Worm (Caenorhabditis elegans) whole organism, L3 larva: ENCODE measurements around the gene F53F8.3.
A peak's percentile ranks its signal among the peaks of the same experiment; 100 is the strongest.

Experiments
- aly-2 ChIP-seq: fragments of 150-350 bp; optimal IDR thresholded peaks from 2 replicates; lab custom pipeline; 2014; ENCODE audit warnings: missing biosample characterization, missing genetic modification characterization
- ceh-28 ChIP-seq: fragments of 150-350 bp; optimal IDR thresholded peaks from 2 replicates; lab custom pipeline; 2014; ENCODE audit warnings: missing biosample characterization, missing genetic modification reagents, missing genetic modification characterization
- ceh-82 ChIP-seq: fragments of 150-350 bp; optimal IDR thresholded peaks from 2 replicates; lab custom pipeline; 2014; ENCODE audit warnings: missing biosample characterization, missing genetic modification characterization
- daf-12 ChIP-seq: fragments of 150-350 bp; optimal IDR thresholded peaks from 2 replicates; lab custom pipeline; 2014; ENCODE audit warnings: missing biosample characterization, missing genetic modification reagents, missing genetic modification characterization
- egl-27 ChIP-seq: sonication (generic microtip); optimal IDR thresholded peaks from 4 replicates; lab custom pipeline; 2017; ENCODE audit warnings: missing biosample characterization, missing genetic modification reagents, missing genetic modification characterization
- egl-5 ChIP-seq: fragments of 150-350 bp; optimal IDR thresholded peaks from 2 replicates; lab custom pipeline; 2017; ENCODE audit warnings: missing biosample characterization, missing genetic modification reagents, missing genetic modification characterization, inconsistent platforms
- elt-1 ChIP-seq: fragments of 150-350 bp; optimal IDR thresholded peaks from 2 replicates; lab custom pipeline; 2014; ENCODE audit warnings: missing biosample characterization, missing genetic modification characterization
- elt-2 ChIP-seq: sonication (generic microtip); optimal IDR thresholded peaks from 2 replicates; lab custom pipeline; 2016; ENCODE audit warnings: missing genetic modification reagents, mild to moderate bottlenecking, missing genetic modification characterization, missing compliant biosample characterization
- eor-1 ChIP-seq, 2 experiments: fragments of 150-350 bp; optimal IDR thresholded peaks; 2 replicates each; lab custom pipeline; 2014 to 2018; ENCODE audit warnings: missing biosample characterization in 2 of 2, missing genetic modification characterization in 2 of 2
- fkh-10 ChIP-seq: sonication (generic microtip); optimal IDR thresholded peaks from 2 replicates; lab custom pipeline; 2017; ENCODE audit warnings: missing biosample characterization, missing genetic modification reagents, missing genetic modification characterization
- fkh-2 ChIP-seq: fragments of 150-350 bp; optimal IDR thresholded peaks from 2 replicates; lab custom pipeline; 2014; ENCODE audit warnings: missing biosample characterization, missing genetic modification reagents, missing genetic modification characterization
- fos-1 ChIP-seq: fragments of 150-350 bp; optimal IDR thresholded peaks from 2 replicates; lab custom pipeline; 2014; ENCODE audit warnings: missing biosample characterization, missing genetic modification characterization
- hmg-11 ChIP-seq: sonication (generic microtip); optimal IDR thresholded peaks from 2 replicates; lab custom pipeline; 2016; ENCODE audit warnings: missing genetic modification characterization, missing compliant biosample characterization
- jun-1 ChIP-seq: fragments of 150-350 bp; optimal IDR thresholded peaks from 2 replicates; lab custom pipeline; 2014; ENCODE audit warnings: missing biosample characterization, missing genetic modification reagents, missing genetic modification characterization
- lin-15B ChIP-seq: fragments of 150-350 bp; optimal IDR thresholded peaks from 2 replicates; lab custom pipeline; 2014; ENCODE audit warnings: missing biosample characterization, missing genetic modification characterization
- lin-39 ChIP-seq: fragments of 150-350 bp; optimal IDR thresholded peaks from 2 replicates; lab custom pipeline; 2018; ENCODE audit warnings: missing biosample characterization, missing genetic modification reagents, missing genetic modification characterization
- mdl-1 ChIP-seq: fragments of 150-350 bp; optimal IDR thresholded peaks from 2 replicates; lab custom pipeline; 2014; ENCODE audit warnings: missing biosample characterization, missing genetic modification characterization
- mml-1 ChIP-seq: fragments of 150-350 bp; sonication (generic microtip); optimal IDR thresholded peaks from 3 replicates; lab custom pipeline; 2014; ENCODE audit warnings: missing biosample characterization, missing genetic modification characterization
- nfya-1 ChIP-seq: sonication (generic microtip); optimal IDR thresholded peaks from 2 replicates; lab custom pipeline; 2017; ENCODE audit warnings: missing genetic modification characterization, mild to moderate bottlenecking, missing compliant biosample characterization, antibody characterized with exemption, moderate library complexity; ENCODE audit not compliant: insufficient read depth
- nhr-12 ChIP-seq: fragments of 150-350 bp; optimal IDR thresholded peaks from 2 replicates; lab custom pipeline; 2014; ENCODE audit warnings: missing biosample characterization, missing genetic modification characterization
- nhr-23 ChIP-seq: fragments of 150-350 bp; optimal IDR thresholded peaks from 2 replicates; lab custom pipeline; 2014; ENCODE audit warnings: missing biosample characterization, missing genetic modification reagents, missing genetic modification characterization
- nhr-237 ChIP-seq: fragments of 150-350 bp; optimal IDR thresholded peaks from 2 replicates; lab custom pipeline; 2014; ENCODE audit warnings: missing biosample characterization, missing genetic modification characterization
- nhr-25 ChIP-seq: sonication (generic microtip); optimal IDR thresholded peaks from 2 replicates; lab custom pipeline; 2017; ENCODE audit warnings: missing biosample characterization, missing genetic modification characterization
- nhr-28 ChIP-seq: fragments of 150-350 bp; optimal IDR thresholded peaks from 2 replicates; lab custom pipeline; 2014; ENCODE audit warnings: missing biosample characterization, missing genetic modification characterization
- nhr-77 ChIP-seq: fragments of 150-350 bp; optimal IDR thresholded peaks from 2 replicates; lab custom pipeline; 2014; ENCODE audit warnings: missing biosample characterization, missing genetic modification characterization
- pha-4 ChIP-seq: fragments of 150-350 bp; optimal IDR thresholded peaks from 2 replicates; lab custom pipeline; 2014; ENCODE audit warnings: missing biosample characterization, missing genetic modification reagents, missing genetic modification characterization
- pqm-1 ChIP-seq: fragments of 150-350 bp; optimal IDR thresholded peaks from 2 replicates; lab custom pipeline; 2017; ENCODE audit warnings: missing biosample characterization, missing genetic modification characterization, inconsistent platforms
- snpc-4 ChIP-seq: fragments of 150-350 bp; optimal IDR thresholded peaks from 2 replicates; lab custom pipeline; 2014; ENCODE audit warnings: missing biosample characterization, missing genetic modification characterization
- tbx-2 ChIP-seq: sonication (generic microtip); optimal IDR thresholded peaks from 2 replicates; lab custom pipeline; 2016; ENCODE audit warnings: mild to moderate bottlenecking, missing genetic modification characterization, missing compliant biosample characterization
- unc-39 ChIP-seq: sonication (generic microtip); optimal IDR thresholded peaks from 4 replicates; lab custom pipeline; 2017; ENCODE audit warnings: missing biosample characterization, missing genetic modification characterization
- unc-62 ChIP-seq: fragments of 150-350 bp; sonication (generic microtip); optimal IDR thresholded peaks from 4 replicates; lab custom pipeline; 2014; ENCODE audit warnings: missing biosample characterization, missing genetic modification reagents, missing genetic modification characterization
- zag-1 ChIP-seq: fragments of 150-350 bp; optimal IDR thresholded peaks from 2 replicates; lab custom pipeline; 2014; ENCODE audit warnings: missing biosample characterization, missing genetic modification characterization
- ztf-11 ChIP-seq: fragments of 150-350 bp; optimal IDR thresholded peaks from 2 replicates; lab custom pipeline; 2014; ENCODE audit warnings: missing biosample characterization, missing genetic modification characterization
- ztf-4 ChIP-seq: fragments of 150-350 bp; optimal IDR thresholded peaks from 2 replicates; lab custom pipeline; 2014; ENCODE audit warnings: missing biosample characterization, missing genetic modification characterization

Gene F53F8.3

ce11 chrV:20689481-20690039 is at the start of gene F53F8.3:
TSS of gene F53F8.3 (minus strand) at chrV:20689531.
- no peak for TF ChIP-seq daf-12 (tag; lab: Kevin White, UChicago)
- no peak for TF ChIP-seq lin-15B (tag; lab: Kevin White, UChicago)
- no peak for TF ChIP-seq nhr-23 (tag; lab: Kevin White, UChicago)
- no peak for TF ChIP-seq fos-1
- no peak for TF ChIP-seq unc-39 (tag; lab: Kevin White, UChicago)
- no peak for TF ChIP-seq nhr-25 (tag; lab: Kevin White, UChicago)
- no peak for TF ChIP-seq jun-1
- no peak for TF ChIP-seq nhr-77 (tag; lab: Kevin White, UChicago)
- TF ChIP-seq zag-1 (tag; lab: Kevin White, UChicago) = no peak
- TF ChIP-seq nhr-12 (tag; lab: Kevin White, UChicago) = no peak
- no peak for TF ChIP-seq egl-27
- TF ChIP-seq tbx-2 (tag; lab: Kevin White, UChicago) = no peak
- no peak for TF ChIP-seq mml-1 (tag; lab: Kevin White, UChicago)

ce11 chrV:20734658-20735057 is 45.3 kb upstream of the F53F8.3 start, which contains the start of gene srxa-6:
TSS of gene srxa-6 (plus strand) at chrV:20734958.
- TF ChIP-seq nhr-23 (tag; lab: Kevin White, UChicago) (no peak), aly-2 (tag; lab: Kevin White, UChicago) (no peak), hmg-11 (tag; lab: Kevin White, UChicago) (no peak), elt-2 (tag; lab: Kevin White, UChicago) (no peak), lin-15B (tag; lab: Kevin White, UChicago) (no peak), snpc-4 (tag; lab: Kevin White, UChicago) (no peak), nhr-12 (tag; lab: Kevin White, UChicago) (no peak), ztf-11 (tag; lab: Kevin White, UChicago) (no peak), nhr-28 (tag; lab: Kevin White, UChicago) (no peak), lin-39 (tag; lab: Kevin White, UChicago) (no peak)

ce11 chrV:20731787-20732186 is 42.5 kb upstream of the F53F8.3 start, which contains the start of gene srxa-1:
TSS of gene srxa-1 (plus strand) at chrV:20732087.
- TF ChIP-seq nhr-12 (tag; lab: Kevin White, UChicago) (no peak), pha-4 (tag; lab: Kevin White, UChicago) (no peak), nhr-237 (tag; lab: Kevin White, UChicago) (no peak), egl-5 (no peak), mml-1 (tag; lab: Kevin White, UChicago) (no peak), nhr-23 (tag; lab: Kevin White, UChicago) (no peak), elt-2 (tag; lab: Kevin White, UChicago) (no peak), mdl-1 (no peak), eor-1 (tag; optimal IDR thresholded peaks at IDR 0.05; lab: Kevin White, UChicago) (no peak), hmg-11 (tag; lab: Kevin White, UChicago) (no peak), egl-27 (no peak), ceh-82 (tag; lab: Kevin White, UChicago) (no peak), unc-39 (tag; lab: Kevin White, UChicago) (no peak), fkh-2 (tag; lab: Kevin White, UChicago) (no peak), elt-1 (no peak)

- no peak for TF ChIP-seq daf-12 (tag; lab: Kevin White, UChicago)
- TF ChIP-seq fkh-10 (GFP tag; lab: Kevin White, UChicago) = peak; percentile 47
- peak; percentile 76 for TF ChIP-seq mdl-1
- no peak for TF ChIP-seq ztf-4 (tag; lab: Kevin White, UChicago)
- TF ChIP-seq lin-39 (tag; lab: Kevin White, UChicago) = peak; percentile 38
- no peak for TF ChIP-seq unc-39 (tag; lab: Kevin White, UChicago)
- peak; percentile 70 for TF ChIP-seq ceh-28 (tag; lab: Kevin White, UChicago)
- TF ChIP-seq egl-5 = peak; percentile 96
- TF ChIP-seq pqm-1 (tag; lab: Kevin White, UChicago) = peak; percentile 97
- TF ChIP-seq lin-15B (tag; lab: Kevin White, UChicago) = peak; percentile 12
- TF ChIP-seq hmg-11 (tag; lab: Kevin White, UChicago) = peak; percentile 61
- TF ChIP-seq snpc-4 (tag; lab: Kevin White, UChicago) = peak; percentile 53
- peak; percentile 68 for TF ChIP-seq nfya-1 (tag; lab: Kevin White, UChicago)
- TF ChIP-seq mml-1 (tag; lab: Kevin White, UChicago) = no peak
- peak; percentile 89 for TF ChIP-seq elt-2 (tag; lab: Kevin White, UChicago)
- no peak for TF ChIP-seq unc-62
- peak; percentile 71 for TF ChIP-seq jun-1
- TF ChIP-seq pha-4 (tag; lab: Kevin White, UChicago) = peak; percentile 97
- TF ChIP-seq nhr-23 (tag; lab: Kevin White, UChicago) = peak; percentile 34
Observed at ce11 chrV:20728763-20729350, 39.5 kb upstream of the F53F8.3 start, which contains the start of gene ipla-3. TSS of gene ipla-3 (minus strand) at chrV:20729272.
